Worm (Caenorhabditis elegans) whole organism, L4/young adult: ENCODE measurements around the gene srx-4.

Experiments
- W03F9.2 ChIP-seq: fragments of 150-350 bp; optimal IDR thresholded peaks from 2 replicates; lab custom pipeline; 2014; ENCODE audit warnings: missing biosample characterization, missing genetic modification characterization
- dao-5 ChIP-seq: sonication (generic microtip); optimal IDR thresholded peaks from 2 replicates; lab custom pipeline; 2016; ENCODE audit warnings: missing genotype, missing genetic modification characterization, moderate library complexity, missing compliant biosample characterization
- him-1 ChIP-seq: sonication (generic microtip); optimal IDR thresholded peaks from 2 replicates; lab custom pipeline; 2016; ENCODE audit warnings: missing genotype, missing genetic modification reagents, missing genetic modification characterization, missing compliant biosample characterization

- TF ChIP-seq him-1 (tag; lab: Kevin White, UChicago) (no peak), W03F9.2 (tag; lab: Kevin White, UChicago) (no peak), dao-5 (tag; lab: Kevin White, UChicago) (no peak)
Observed at ce11 chrV:728822-729493, 36.4 kb upstream of the srx-4 start.
